Worm (Caenorhabditis elegans) whole organism, L4/young adult: ENCODE data around the gene slc-17.4.

Source experiments
- W03F9.2 ChIP-seq: fragments of 150-350 bp; optimal IDR thresholded peaks from 2 replicates; lab custom pipeline; 2014; ENCODE audit warnings: missing biosample characterization, missing genetic modification characterization
- him-1 ChIP-seq: sonication (generic microtip); optimal IDR thresholded peaks from 2 replicates; lab custom pipeline; 2016; ENCODE audit warnings: missing genotype, missing genetic modification reagents, missing genetic modification characterization, missing compliant biosample characterization

DNA sequence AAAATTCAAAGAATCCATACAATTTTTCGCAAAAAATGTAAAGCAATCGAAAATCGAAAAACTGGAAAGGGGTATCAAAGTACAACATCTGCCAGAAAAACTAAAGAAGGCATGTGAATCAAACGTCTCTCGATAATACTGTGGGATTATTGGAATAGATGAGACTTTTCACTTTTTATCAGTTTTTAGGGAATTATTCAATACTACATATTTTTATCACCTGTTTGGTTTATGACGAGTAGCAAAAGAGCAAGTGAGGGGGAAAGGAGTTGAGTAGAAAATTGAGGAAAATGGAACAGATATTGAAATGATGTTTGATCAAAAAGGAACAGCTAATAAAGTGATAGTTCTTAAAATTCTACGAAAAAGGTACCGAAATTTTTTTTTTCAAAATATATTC is 1.5 kb upstream of the slc-17.4 start:
- TF ChIP-seq W03F9.2 (tag; lab: Kevin White, UChicago) (no peak), him-1 (tag; lab: Kevin White, UChicago) (no peak)
